Worm (Caenorhabditis elegans): ENCODE data around the gene Y53F4B.18.
"Not testable (repeated sequence)": the region's sequence is repeated elsewhere in the genome, so short reads cannot be mapped to it uniquely, and the experiment has no call there.

The Y53F4B.18 gene

ce11 chrII:15076778-15077435 lies 5.4 kb upstream of the Y53F4B.18 start, which contains the start of gene Y53F4B.19 (continued):
- TF ChIP-seq bed-1 (GFP tag; IDR thresholded peaks at IDR 0.05) (no peak), madf-6 (GFP tag; IDR thresholded peaks at IDR 0.05) (peak; percentile 98), nhr-120 (GFP tag; IDR thresholded peaks at IDR 0.05) (no peak), aptf-3 (GFP tag; IDR thresholded peaks at IDR 0.05) (no peak), ztf-18 (tag; optimal IDR thresholded peaks at IDR 0.05) (no peak), akir-1 (GFP tag; optimal IDR thresholded peaks at IDR 0.05) (no peak), xnd-1 (tag; optimal IDR thresholded peaks at IDR 0.05) (peak; percentile 91), egl-18 (GFP tag; IDR thresholded peaks at IDR 0.05) (no peak)

- TF ChIP-seq nhr-80 (tag; optimal IDR thresholded peaks at IDR 0.05) (peak; percentile 60), lin-40 (tag; optimal IDR thresholded peaks at IDR 0.05) (peak; percentile 3), snpc-1.3 (tag; optimal IDR thresholded peaks at IDR 0.05; ENCODE audit: insufficient read depth) (no peak)
These were observed 3.3 kb upstream of the Y53F4B.18 start for ce11 chrII:15074760-15075159.

- TF ChIP-seq athp-1 (tag; optimal IDR thresholded peaks at IDR 0.05), result no peak
- TF ChIP-seq lag-1 (GFP tag; IDR thresholded peaks at IDR 0.05), result no peak
- no peak for TF ChIP-seq rpc-1 (optimal IDR thresholded peaks at IDR 0.05)
- TF ChIP-seq rpc-1 (tag; optimal IDR thresholded peaks at IDR 0.05), result no peak
- peak; percentile 94 for TF ChIP-seq zfh-2 (GFP tag; conservative IDR thresholded peaks at IDR 0.05)
- no peak for TF ChIP-seq cebp-2 (GFP tag; IDR thresholded peaks at IDR 0.05)
- TF ChIP-seq hmg-20 (GFP tag; IDR thresholded peaks at IDR 0.05), result no peak
- TF ChIP-seq egrh-3 (GFP tag; IDR thresholded peaks at IDR 0.05), result peak; percentile 89
- TF ChIP-seq ztf-25 (GFP tag; IDR thresholded peaks at IDR 0.05), result no peak
- TF ChIP-seq F33H1.4 (GFP tag; IDR thresholded peaks at IDR 0.05), result no peak
- TF ChIP-seq ztf-3 (GFP tag; optimal IDR thresholded peaks at IDR 0.05), result no peak
- no peak for TF ChIP-seq aptf-3 (GFP tag; IDR thresholded peaks at IDR 0.05)
- no peak for TF ChIP-seq sptf-2 (GFP tag; optimal IDR thresholded peaks at IDR 0.05)
- no peak for TF ChIP-seq pbrm-1 (GFP tag; IDR thresholded peaks at IDR 0.05)
- no peak for TF ChIP-seq K12H6.12 (tag; optimal IDR thresholded peaks at IDR 0.05)
- TF ChIP-seq let-607 (tag; optimal IDR thresholded peaks at IDR 0.05), result no peak
- no peak for TF ChIP-seq nhr-179 (tag; optimal IDR thresholded peaks at IDR 0.05)
- no peak for TF ChIP-seq Y67H2A.10 (GFP tag; conservative IDR thresholded peaks at IDR 0.05)
- TF ChIP-seq rec-8 (tag; optimal IDR thresholded peaks at IDR 0.05), result no peak
- no peak for TF ChIP-seq lin-40 (tag; optimal IDR thresholded peaks at IDR 0.05)
- no peak for TF ChIP-seq F22D6.2 (tag; optimal IDR thresholded peaks at IDR 0.05)
- peak; percentile 26 for TF ChIP-seq ets-4 (GFP tag; optimal IDR thresholded peaks at IDR 0.05)
These were observed 13.2 kb downstream of the Y53F4B.18 start, which contains the start of gene Y53F4B.17 for ce11 chrII:15058282-15058681. Gene Y53F4B.17, plus strand, starts transcription at chrII:15058656.

ce11 chrII:15043850-15044249 lies 27.6 kb downstream of the Y53F4B.18 start:
- TF ChIP-seq cebp-1 (GFP tag; IDR thresholded peaks at IDR 0.05); snpc-4 (GFP tag; optimal IDR thresholded peaks at IDR 0.05): not testable (repeated sequence)
- TF ChIP-seq cebp-1 (tag; optimal IDR thresholded peaks at IDR 0.05), result peak; percentile 34
- peak; percentile 38 for TF ChIP-seq K12H6.12 (tag; optimal IDR thresholded peaks at IDR 0.05)
- peak; percentile 59 for TF ChIP-seq mcd-1 (GFP tag; IDR thresholded peaks at IDR 0.05)
- peak; percentile 17; the same call in 1 of the 2 replicates for TF ChIP-seq dox-1 (GFP tag; IDR thresholded peaks at IDR 0.05)
- peak; percentile 38; the same call in 1 of the 2 replicates for TF ChIP-seq ekl-4 (GFP tag; IDR thresholded peaks at IDR 0.05)
- peak; percentile 56; the same call in 1 of the 2 replicates for TF ChIP-seq nfyb-1 (GFP tag; IDR thresholded peaks at IDR 0.05)
- TF ChIP-seq snpc-4 (tag; optimal IDR thresholded peaks at IDR 0.05), result peak in 1 of 4 experiments; percentile 24
- TF ChIP-seq C06A6.2 (GFP tag; conservative IDR thresholded peaks at IDR 0.05), result 0 out of 2 replicates have a peak, but pooled peaks have one; percentile 52
- peak; percentile 18; the same call in 1 of the 2 replicates for TF ChIP-seq ceh-100 (GFP tag; IDR thresholded peaks at IDR 0.05)
